Worm (Caenorhabditis elegans) whole organism, young adult: ENCODE results near the gene Y116A8C.23.

Source experiments
- ceh-79 ChIP-seq: sonication (generic microtip); optimal IDR thresholded peaks from 2 replicates; lab custom pipeline; 2017; ENCODE audit warnings: mild to moderate bottlenecking, missing genetic modification characterization, missing compliant biosample characterization
- hsf-1 ChIP-seq: fragments of 200-800 bp; sonication (Bioruptor generic); IDR thresholded peaks from 2 replicates; pipeline ENCODE4 v1.3.6; 2022; ENCODE audit warnings: missing genetic modification reagents, missing genetic modification characterization, missing compliant biosample characterization
- lsy-27 ChIP-seq: sonication (generic microtip); optimal IDR thresholded peaks from 2 replicates; lab custom pipeline; 2017; ENCODE audit warnings: missing genetic modification characterization, mild to moderate bottlenecking, missing compliant biosample characterization, antibody characterized with exemption, missing genotype, borderline replicate concordance; ENCODE audit not compliant: insufficient read depth
- nhr-179 ChIP-seq: sonication (generic microtip); optimal IDR thresholded peaks from 2 replicates; lab custom pipeline; 2016; ENCODE audit warnings: mild to moderate bottlenecking, missing genetic modification characterization, missing compliant biosample characterization
- ztf-26 ChIP-seq: sonication (generic microtip); optimal IDR thresholded peaks from 2 replicates; lab custom pipeline; 2017; ENCODE audit warnings: missing genetic modification characterization, missing compliant biosample characterization

DNA sequence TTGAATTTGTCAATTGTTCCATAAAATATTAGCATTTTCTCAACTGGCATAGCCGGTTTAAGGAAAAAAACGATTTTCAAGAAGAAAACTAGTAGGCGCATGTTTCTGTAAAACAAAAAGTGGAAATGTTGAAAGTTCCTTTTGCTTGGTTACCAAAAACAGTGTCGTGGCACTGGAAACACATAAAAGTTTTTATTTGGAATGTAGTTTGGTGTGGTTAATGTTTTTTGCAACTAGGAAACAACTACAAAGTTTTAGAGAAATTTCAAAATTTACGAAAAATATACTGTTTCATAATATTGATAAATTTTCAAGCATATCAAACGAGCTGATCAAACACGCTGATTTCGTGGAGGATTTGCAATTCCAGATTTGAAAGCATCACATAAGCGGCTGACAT, 7.7 kb upstream of the Y116A8C.23 start, which contains the start of gene clec-195:
- TF ChIP-seq lsy-27 (tag; lab: Kevin White, UChicago) (no peak), hsf-1 (GFP tag; lab: Robert Waterston, UW) (no peak), ceh-79 (tag; lab: Kevin White, UChicago) (no peak), nhr-179 (tag; lab: Kevin White, UChicago) (no peak), ztf-26 (tag; lab: Kevin White, UChicago) (no peak)
